Worm (Caenorhabditis elegans) whole organism, L4/young adult: ENCODE results near the gene Y59H11AR.3.

Experiments used
- dao-5 ChIP-seq: sonication (generic microtip); optimal IDR thresholded peaks from 2 replicates; lab custom pipeline; 2016; ENCODE audit warnings: missing genotype, missing genetic modification characterization, moderate library complexity, missing compliant biosample characterization
- him-1 ChIP-seq: sonication (generic microtip); optimal IDR thresholded peaks from 2 replicates; lab custom pipeline; 2016; ENCODE audit warnings: missing genotype, missing genetic modification reagents, missing genetic modification characterization, missing compliant biosample characterization

- TF ChIP-seq him-1 (tag; lab: Kevin White, UChicago) (no peak), dao-5 (tag; lab: Kevin White, UChicago) (no peak)
Measured at ce11 chrIV:8626294-8626693, 31.1 kb upstream of the Y59H11AR.3 start.
